Fruit fly (Drosophila melanogaster) whole organism, embryonic: ENCODE measurements around the gene wdn.

ENCODE experiments used
- Ada2b ChIP-seq: fragments of 200-800 bp; sonication (Bioruptor generic); IDR thresholded peaks from 2 replicates; pipeline ENCODE4 v1.3.6; 2022; ENCODE audit warnings: missing biosample characterization, missing genetic modification characterization
- CG10147 ChIP-seq: fragments of 200-800 bp; sonication (Bioruptor generic); optimal IDR thresholded peaks from 2 replicates; lab custom pipeline; 2019; ENCODE audit warnings: missing biosample characterization, mild to moderate bottlenecking, missing genetic modification characterization, moderate library complexity
- CG10959 ChIP-seq: fragments of 200-800 bp; sonication (Bioruptor generic); IDR thresholded peaks from 2 replicates; pipeline ENCODE4 v1.3.6; 2022; ENCODE audit warnings: missing biosample characterization, missing genetic modification characterization
- CG11085 ChIP-seq: fragments of 200-800 bp; sonication (Bioruptor generic); IDR thresholded peaks from 2 replicates; pipeline ENCODE4 v1.3.6; 2022; ENCODE audit warnings: missing biosample characterization, missing genetic modification characterization
- CG12219 ChIP-seq: fragments of 200-800 bp; sonication (Bioruptor generic); optimal IDR thresholded peaks from 3 replicates; lab custom pipeline; 2018; ENCODE audit warnings: missing biosample characterization, mild to moderate bottlenecking, missing genetic modification characterization
- CG13296 ChIP-seq: fragments of 200-800 bp; sonication (Bioruptor generic); optimal IDR thresholded peaks from 3 replicates; lab custom pipeline; 2018; ENCODE audit warnings: missing biosample characterization, mild to moderate bottlenecking, missing genetic modification characterization
- CG17361 ChIP-seq: fragments of 200-800 bp; sonication (Bioruptor generic); IDR thresholded peaks from 3 replicates; pipeline ENCODE4 v1.3.6; 2022; ENCODE audit warnings: missing biosample characterization, missing genetic modification characterization
- CG17385 ChIP-seq: fragments of 200-800 bp; sonication (Bioruptor generic); optimal IDR thresholded peaks from 3 replicates; lab custom pipeline; 2018; ENCODE audit warnings: missing biosample characterization, mild to moderate bottlenecking, missing genetic modification characterization
- CG31388 ChIP-seq: fragments of 200-800 bp; sonication (Bioruptor generic); optimal IDR thresholded peaks from 2 replicates; lab custom pipeline; 2016; ENCODE audit warnings: missing biosample characterization, missing genetic modification characterization
- CG32772 ChIP-seq: fragments of 200-800 bp; sonication (Bioruptor generic); IDR thresholded peaks from 2 replicates; pipeline ENCODE4 v1.3.6; 2022; ENCODE audit warnings: missing biosample characterization, missing genetic modification characterization
- CG3407 ChIP-seq: fragments of 200-800 bp; sonication (Bioruptor generic); optimal IDR thresholded peaks from 2 replicates; lab custom pipeline; 2018; ENCODE audit warnings: missing biosample characterization, mild to moderate bottlenecking, missing genetic modification characterization
- CG4360 ChIP-seq: fragments of 200-800 bp; sonication (Bioruptor generic); IDR thresholded peaks from 2 replicates; pipeline ENCODE4 v1.3.6; 2022; ENCODE audit warnings: missing biosample characterization, missing genetic modification characterization
- CG4424 ChIP-seq: fragments of 200-800 bp; sonication (Bioruptor generic); optimal IDR thresholded peaks from 3 replicates; lab custom pipeline; 2016; ENCODE audit warnings: missing biosample characterization, missing genetic modification characterization
- CG6689 ChIP-seq: fragments of 200-800 bp; sonication (Bioruptor generic); IDR thresholded peaks from 2 replicates; pipeline ENCODE4 v1.3.6; 2022; ENCODE audit warnings: missing biosample characterization, missing genetic modification characterization
- CG7357 ChIP-seq: fragments of 200-800 bp; sonication (Bioruptor generic); IDR thresholded peaks from 3 replicates; pipeline ENCODE4 v1.3.6; 2022; ENCODE audit warnings: missing biosample characterization, missing genetic modification characterization
- CG7556 ChIP-seq: fragments of 200-800 bp; sonication (Bioruptor generic); optimal IDR thresholded peaks from 2 replicates; lab custom pipeline; 2017; ENCODE audit warnings: missing biosample characterization, mild to moderate bottlenecking, missing genetic modification characterization
- CHES-1-like ChIP-seq: fragments of 200-800 bp; sonication (Bioruptor generic); optimal IDR thresholded peaks from 2 replicates; lab custom pipeline; 2016; ENCODE audit warnings: missing biosample characterization, missing genetic modification characterization
- CrebB ChIP-seq: fragments of 200-800 bp; sonication (Bioruptor generic); optimal IDR thresholded peaks from 3 replicates; lab custom pipeline; 2018; ENCODE audit warnings: missing biosample characterization, mild to moderate bottlenecking, missing genetic modification characterization
- Dbx ChIP-seq: fragments of 200-800 bp; sonication (Bioruptor generic); IDR thresholded peaks from 3 replicates; pipeline ENCODE4 v1.3.6; 2022; ENCODE audit warnings: missing biosample characterization, missing genetic modification characterization
- Deaf1 ChIP-seq: fragments of 200-800 bp; optimal IDR thresholded peaks from 3 replicates; lab custom pipeline; 2019; ENCODE audit warnings: missing biosample characterization, mild to moderate bottlenecking, missing genetic modification characterization, moderate library complexity
- Dip2 ChIP-seq: fragments of 200-800 bp; sonication (Bioruptor generic); IDR thresholded peaks from 2 replicates; pipeline ENCODE4 v1.3.6; 2022; ENCODE audit warnings: missing biosample characterization, missing genetic modification characterization
- Doc2 ChIP-seq: fragments of 200-800 bp; sonication (Bioruptor generic); IDR thresholded peaks from 2 replicates; pipeline ENCODE4 v1.3.6; 2022; ENCODE audit warnings: missing biosample characterization, missing genetic modification characterization
- Doc3 ChIP-seq: fragments of 200-800 bp; sonication (Bioruptor generic); IDR thresholded peaks from 3 replicates; pipeline ENCODE4 v1.3.6; 2022; ENCODE audit warnings: missing biosample characterization, missing genetic modification characterization; ENCODE audit not compliant: partially characterized antibody
- Dref ChIP-seq: fragments of 200-800 bp; sonication (Bioruptor generic); IDR thresholded peaks from 2 replicates; pipeline ENCODE4 v1.3.6; 2022; ENCODE audit warnings: missing biosample characterization, missing genetic modification characterization
- HmgZ ChIP-seq: fragments of 200-800 bp; sonication (Bioruptor generic); optimal IDR thresholded peaks from 2 replicates; lab custom pipeline; 2018; ENCODE audit warnings: missing biosample characterization, mild to moderate bottlenecking, missing genetic modification characterization
- Hmx ChIP-seq: fragments of 200-800 bp; sonication (Bioruptor generic); optimal IDR thresholded peaks from 2 replicates; lab custom pipeline; 2016; ENCODE audit warnings: missing biosample characterization, missing genetic modification characterization
- NFAT ChIP-seq: fragments of 200-800 bp; sonication (Bioruptor generic); IDR thresholded peaks from 2 replicates; pipeline ENCODE4 v1.3.6; 2022; ENCODE audit warnings: missing biosample characterization, missing genetic modification characterization
- Nf-YB ChIP-seq: fragments of 200-800 bp; sonication (Bioruptor generic); optimal IDR thresholded peaks from 3 replicates; lab custom pipeline; 2019; ENCODE audit warnings: missing biosample characterization, mild to moderate bottlenecking, missing genetic modification characterization, moderate library complexity
- Oaz ChIP-seq: fragments of 200-800 bp; sonication (Bioruptor generic); IDR thresholded peaks from 2 replicates; pipeline ENCODE4 v1.3.6; 2022; ENCODE audit warnings: missing biosample characterization, missing genetic modification characterization
- ab ChIP-seq: fragments of 200-800 bp; sonication (Bioruptor generic); optimal IDR thresholded peaks from 2 replicates; lab custom pipeline; 2016; ENCODE audit warnings: missing biosample characterization, missing genetic modification characterization
- ase ChIP-seq: fragments of 200-800 bp; sonication (Bioruptor generic); IDR thresholded peaks from 3 replicates; pipeline ENCODE4 v1.3.6; 2022; ENCODE audit warnings: missing biosample characterization, missing genetic modification characterization
- bsh ChIP-seq, 2 experiments: fragments of 200-800 bp; sonication (Bioruptor generic); optimal IDR thresholded peaks; 2 replicates each; lab custom pipeline; 2017 to 2018; ENCODE audit warnings: mild to moderate bottlenecking in 2 of 2, missing biosample characterization in 2 of 2, missing genetic modification characterization in 2 of 2, moderate library complexity in 1 of 2
- btn ChIP-seq: fragments of 200-800 bp; sonication (Bioruptor generic); optimal IDR thresholded peaks from 2 replicates; lab custom pipeline; 2016; ENCODE audit warnings: missing biosample characterization, missing genetic modification characterization
- cato ChIP-seq: fragments of 200-800 bp; sonication (Bioruptor generic); optimal IDR thresholded peaks from 2 replicates; lab custom pipeline; 2016; ENCODE audit warnings: missing biosample characterization, missing genetic modification characterization, borderline replicate concordance
- ci ChIP-seq: fragments of 200-800 bp; sonication (Bioruptor generic); IDR thresholded peaks from 3 replicates; pipeline ENCODE4 v1.3.6; 2022; ENCODE audit warnings: missing biosample characterization, missing genetic modification characterization
- crol ChIP-seq: fragments of 200-800 bp; sonication (Bioruptor generic); IDR thresholded peaks from 2 replicates; pipeline ENCODE4 v1.3.6; 2022; ENCODE audit warnings: missing biosample characterization, missing genetic modification characterization
- dati ChIP-seq: fragments of 200-800 bp; sonication (Bioruptor generic); IDR thresholded peaks from 2 replicates; pipeline ENCODE4 v1.3.6; 2022; ENCODE audit warnings: missing biosample characterization, missing genetic modification characterization
- dm ChIP-seq: fragments of 200-800 bp; sonication (Bioruptor generic); optimal IDR thresholded peaks from 3 replicates; lab custom pipeline; 2016; ENCODE audit warnings: missing biosample characterization, missing genetic modification characterization
- dysf ChIP-seq: fragments of 200-800 bp; sonication (Bioruptor generic); IDR thresholded peaks from 3 replicates; pipeline ENCODE4 v1.3.6; 2022; ENCODE audit warnings: missing biosample characterization, missing genetic modification characterization
- ewg ChIP-seq: fragments of 200-800 bp; sonication (Bioruptor generic); optimal IDR thresholded peaks from 3 replicates; lab custom pipeline; 2017; ENCODE audit warnings: mild to moderate bottlenecking, missing biosample characterization, missing genetic modification reagents, missing genetic modification characterization
- fd102C ChIP-seq: fragments of 200-800 bp; sonication (Bioruptor generic); optimal IDR thresholded peaks from 2 replicates; lab custom pipeline; 2018; ENCODE audit warnings: missing biosample characterization, mild to moderate bottlenecking, missing genetic modification characterization, moderate library complexity
- grn ChIP-seq: fragments of 200-800 bp; sonication (Bioruptor generic); optimal IDR thresholded peaks from 3 replicates; lab custom pipeline; 2017; ENCODE audit warnings: missing biosample characterization, missing genetic modification characterization
- h ChIP-seq: fragments of >200 bp; optimal IDR thresholded peaks from 2 replicates; lab custom pipeline; 2017
- nom ChIP-seq: fragments of 200-800 bp; sonication (Bioruptor generic); optimal IDR thresholded peaks from 2 replicates; lab custom pipeline; 2017; ENCODE audit warnings: missing biosample characterization, missing genetic modification characterization, mild to moderate bottlenecking, moderate library complexity, missing genetic modification reagents
- onecut ChIP-seq: fragments of 200-800 bp; sonication (Bioruptor generic); IDR thresholded peaks from 2 replicates; pipeline ENCODE4 v1.3.6; 2022; ENCODE audit warnings: missing biosample characterization, missing genetic modification characterization
- salm ChIP-seq: fragments of 200-800 bp; sonication (Bioruptor generic); optimal IDR thresholded peaks from 2 replicates; lab custom pipeline; 2018; ENCODE audit warnings: missing biosample characterization, mild to moderate bottlenecking, missing genetic modification characterization
- ssp ChIP-seq: fragments of 200-800 bp; sonication (Bioruptor generic); IDR thresholded peaks from 2 replicates; pipeline ENCODE4 v1.3.6; 2022; ENCODE audit warnings: missing biosample characterization, missing genetic modification characterization
- tap ChIP-seq: fragments of 200-800 bp; optimal IDR thresholded peaks from 3 replicates; lab custom pipeline; 2019; ENCODE audit warnings: missing biosample characterization, mild to moderate bottlenecking, missing genetic modification characterization, moderate library complexity
- tll ChIP-seq, 2 experiments: fragments of 200-800 bp in 1 of 2; fragments of >200 bp in 1 of 2; sonication (Bioruptor generic) in 1 of 2; optimal IDR thresholded peaks; 2 replicates each; lab custom pipeline; 2017 to 2019; ENCODE audit warnings: missing biosample characterization in 2 of 2, missing genetic modification characterization in 2 of 2, mild to moderate bottlenecking in 1 of 2, moderate library complexity in 1 of 2
- trem ChIP-seq: fragments of 200-800 bp; optimal IDR thresholded peaks from 3 replicates; lab custom pipeline; 2019; ENCODE audit warnings: missing biosample characterization, mild to moderate bottlenecking, missing genetic modification characterization, moderate library complexity
- wor ChIP-seq: fragments of 200-800 bp; sonication (Bioruptor generic); IDR thresholded peaks from 2 replicates; pipeline ENCODE4 v1.3.6; 2022; ENCODE audit warnings: missing biosample characterization, missing genetic modification characterization

The wdn gene

DNA sequence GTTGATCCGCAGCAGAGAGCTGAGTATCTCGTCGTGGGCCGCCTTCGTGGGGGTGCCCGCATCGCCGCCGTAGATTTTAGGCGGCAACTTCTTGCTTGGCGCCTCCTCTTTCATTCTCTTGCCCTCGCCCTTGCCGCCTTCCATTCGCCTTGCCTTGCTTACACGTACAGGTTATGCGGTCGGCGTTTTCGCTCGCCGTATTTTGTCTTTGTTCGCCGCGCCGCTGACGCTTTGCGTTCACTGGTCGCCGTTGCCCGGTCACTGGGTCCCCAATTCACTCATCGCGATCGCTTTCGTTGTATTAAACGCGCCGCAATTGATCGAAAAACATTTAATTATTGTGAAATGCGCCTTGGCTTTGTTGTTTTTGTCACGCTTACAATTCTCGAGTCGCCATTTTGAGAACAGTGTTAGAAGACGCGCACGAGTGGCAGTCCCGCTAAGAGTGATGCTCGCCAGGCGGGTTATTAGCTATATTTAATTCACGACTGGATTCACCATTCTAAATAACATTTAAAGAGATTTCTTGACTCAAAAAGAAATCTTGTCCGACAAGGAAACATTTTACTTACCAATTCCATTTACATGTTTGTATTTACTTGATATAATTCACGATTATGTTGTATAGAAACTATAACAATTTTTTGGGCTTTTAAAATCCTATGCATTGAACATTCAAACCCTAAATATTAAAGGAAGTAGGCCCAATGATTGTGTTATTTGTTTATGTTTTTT is at the start of gene wdn (continued):
- no peak for TF ChIP-seq grn (GFP tag; lab: Kevin White, UChicago)
- no peak for TF ChIP-seq ci (GFP tag; lab: Robert Waterston, UW)
- no peak for TF ChIP-seq btn
- no peak for TF ChIP-seq dysf (GFP tag; lab: Robert Waterston, UW)
- no peak for TF ChIP-seq CrebB (tag; lab: Kevin White, UChicago)
- TF ChIP-seq CG11085 (GFP tag; lab: Robert Waterston, UW): no peak
- TF ChIP-seq ssp (GFP tag; lab: Robert Waterston, UW): no peak
- no peak for TF ChIP-seq onecut (GFP tag; lab: Robert Waterston, UW)
- TF ChIP-seq Deaf1 (tag; lab: Kevin White, UChicago): no peak
- no peak for TF ChIP-seq CG12219 (GFP tag; lab: Kevin White, UChicago)
- no peak for TF ChIP-seq cato
- no peak for TF ChIP-seq Doc2 (GFP tag; lab: Robert Waterston, UW)
- no peak for TF ChIP-seq dati (GFP tag; lab: Robert Waterston, UW)
- TF ChIP-seq CG6689 (GFP tag; lab: Robert Waterston, UW): no peak
- TF ChIP-seq Doc3 (GFP tag; lab: Robert Waterston, UW): 0 out of 3 replicates have a peak, but pooled peaks have one; percentile 45
- peak; percentile 70 for TF ChIP-seq CG4360 (GFP tag; lab: Robert Waterston, UW)
- TF ChIP-seq CG17385 (GFP tag; lab: Kevin White, UChicago): no peak
- TF ChIP-seq ase: no peak
- peak; percentile 63 for TF ChIP-seq dm (GFP tag; lab: Kevin White, UChicago)
- TF ChIP-seq CG7556 (GFP tag; lab: Kevin White, UChicago): no peak
- TF ChIP-seq Oaz (GFP tag; lab: Robert Waterston, UW): no peak
- TF ChIP-seq Dip2 (GFP tag; lab: Robert Waterston, UW): no peak
- TF ChIP-seq bsh (GFP tag; optimal IDR thresholded peaks at IDR 0.05; lab: Kevin White, UChicago): no peak
- no peak for TF ChIP-seq salm (tag; lab: Kevin White, UChicago)
- TF ChIP-seq fd102C (GFP tag; lab: Kevin White, UChicago): no peak
- TF ChIP-seq Ada2b (GFP tag; lab: Robert Waterston, UW): no peak
- no peak for TF ChIP-seq ewg (GFP tag; lab: Kevin White, UChicago)
- no peak for TF ChIP-seq ab (GFP tag; lab: Kevin White, UChicago)
- TF ChIP-seq Hmx (GFP tag; lab: Kevin White, UChicago): no peak
- TF ChIP-seq CG13296: no peak
- TF ChIP-seq CG10959 (GFP tag; lab: Robert Waterston, UW): no peak
- TF ChIP-seq wor (GFP tag; lab: Robert Waterston, UW): no peak
- peak; percentile 53; the same call in 1 of the 3 replicates for TF ChIP-seq Dbx (GFP tag; lab: Robert Waterston, UW)
- TF ChIP-seq CG4424 (GFP tag; lab: Kevin White, UChicago): no peak
- peak; percentile 46 for TF ChIP-seq Dref
- no peak for TF ChIP-seq CG3407 (GFP tag; lab: Kevin White, UChicago)
- no peak for TF ChIP-seq tll (GFP tag; optimal IDR thresholded peaks at IDR 0.05; lab: Kevin White, UChicago)
- peak; percentile 6 for TF ChIP-seq CG10147 (GFP tag; lab: Kevin White, UChicago)
- TF ChIP-seq CG7357 (GFP tag; lab: Robert Waterston, UW): no peak
- no peak for TF ChIP-seq NFAT (GFP tag; lab: Robert Waterston, UW)
- no peak for TF ChIP-seq CG17361 (GFP tag; lab: Robert Waterston, UW)
- no peak for TF ChIP-seq h (lab: Kevin White, UChicago)
- no peak for TF ChIP-seq nom (GFP tag; lab: Kevin White, UChicago)
- no peak for TF ChIP-seq CG31388 (GFP tag; lab: Kevin White, UChicago)
- peak; percentile 35 for TF ChIP-seq CHES-1-like (GFP tag; lab: Kevin White, UChicago)
- TF ChIP-seq Nf-YB: no peak
- peak; percentile 1 for TF ChIP-seq HmgZ (tag; lab: Kevin White, UChicago)
- no peak for TF ChIP-seq CG32772 (GFP tag; lab: Robert Waterston, UW)
- TF ChIP-seq trem (tag; lab: Kevin White, UChicago): peak; percentile 98
- no peak for TF ChIP-seq tap (tag; lab: Kevin White, UChicago)
- TF ChIP-seq crol (GFP tag; lab: Robert Waterston, UW): peak; percentile 88
